Worm (Caenorhabditis elegans): ENCODE measurements around the gene T22B7.3.
A peak's percentile ranks its signal among the peaks of the same experiment; 100 is the strongest.

T22B7.3 gene

ce11 chrX:5616000-5616399, 31.2 kb upstream of the T22B7.3 start:
- TF ChIP-seq nhr-237 (tag; optimal IDR thresholded peaks at IDR 0.05), result no peak
- TF ChIP-seq lin-15B (tag; optimal IDR thresholded peaks at IDR 0.05), result no peak
- TF ChIP-seq elt-1 (tag; optimal IDR thresholded peaks at IDR 0.05), result no peak
- no peak for TF ChIP-seq eor-1 (tag; optimal IDR thresholded peaks at IDR 0.05)
- TF ChIP-seq ceh-82 (tag; optimal IDR thresholded peaks at IDR 0.05), result no peak
- TF ChIP-seq ceh-9 (tag; optimal IDR thresholded peaks at IDR 0.05), result no peak
- no peak for TF ChIP-seq ztf-4 (tag; optimal IDR thresholded peaks at IDR 0.05)
- no peak for TF ChIP-seq nfya-1 (tag; optimal IDR thresholded peaks at IDR 0.05; ENCODE audit: insufficient read depth)
- TF ChIP-seq mml-1 (tag; optimal IDR thresholded peaks at IDR 0.05), result no peak
- TF ChIP-seq nhr-77 (tag; optimal IDR thresholded peaks at IDR 0.05), result no peak
- no peak for TF ChIP-seq lsy-12 (tag; optimal IDR thresholded peaks at IDR 0.05)
- no peak for TF ChIP-seq elt-2 (tag; optimal IDR thresholded peaks at IDR 0.05)
- no peak for TF ChIP-seq lin-39 (tag; optimal IDR thresholded peaks at IDR 0.05)
- TF ChIP-seq nhr-12 (tag; optimal IDR thresholded peaks at IDR 0.05), result no peak
- no peak for TF ChIP-seq fos-1 (tag; optimal IDR thresholded peaks at IDR 0.05)
- TF ChIP-seq jun-1 (tag; optimal IDR thresholded peaks at IDR 0.05), result no peak

ce11 chrX:5621793-5622192, 25.4 kb upstream of the T22B7.3 start:
- no peak for TF ChIP-seq elt-2 (tag; optimal IDR thresholded peaks at IDR 0.05)
- no peak for TF ChIP-seq fos-1 (tag; optimal IDR thresholded peaks at IDR 0.05)
- no peak for TF ChIP-seq nhr-11 (tag; optimal IDR thresholded peaks at IDR 0.05)
- no peak for TF ChIP-seq ama-1 (optimal IDR thresholded peaks at IDR 0.05)
- TF ChIP-seq eor-1 (tag; optimal IDR thresholded peaks at IDR 0.05), result no peak
- no peak for TF ChIP-seq nhr-25 (tag; optimal IDR thresholded peaks at IDR 0.05)
- no peak for TF ChIP-seq jun-1 (tag; optimal IDR thresholded peaks at IDR 0.05)
- TF ChIP-seq R02D3.7 (tag; optimal IDR thresholded peaks at IDR 0.05), result no peak
- no peak for TF ChIP-seq pha-4 (tag; optimal IDR thresholded peaks at IDR 0.05)
- TF ChIP-seq elt-1 (tag; optimal IDR thresholded peaks at IDR 0.05), result no peak
- TF ChIP-seq ztf-11 (tag; optimal IDR thresholded peaks at IDR 0.05), result no peak
- no peak for TF ChIP-seq egl-5 (tag; optimal IDR thresholded peaks at IDR 0.05)
- no peak for TF ChIP-seq egl-27 (tag; optimal IDR thresholded peaks at IDR 0.05)
- TF ChIP-seq ZK546.5 (tag; optimal IDR thresholded peaks at IDR 0.05), result no peak
- TF ChIP-seq ceh-16 (tag; optimal IDR thresholded peaks at IDR 0.05), result no peak
- no peak for TF ChIP-seq nfya-1 (tag; optimal IDR thresholded peaks at IDR 0.05; ENCODE audit: insufficient read depth)
- no peak for TF ChIP-seq hmg-11 (tag; optimal IDR thresholded peaks at IDR 0.05)
- no peak for TF ChIP-seq ceh-9 (tag; optimal IDR thresholded peaks at IDR 0.05)
- no peak for TF ChIP-seq nhr-23 (tag; optimal IDR thresholded peaks at IDR 0.05)

ce11 chrX:5628432-5628977, 18.7 kb upstream of the T22B7.3 start:
- no peak for TF ChIP-seq zag-1 (tag; optimal IDR thresholded peaks at IDR 0.05)
- TF ChIP-seq daf-12 (tag; optimal IDR thresholded peaks at IDR 0.05), result no peak
- no peak for TF ChIP-seq fkh-10 (GFP tag; optimal IDR thresholded peaks at IDR 0.05)
- TF ChIP-seq elt-2 (tag; optimal IDR thresholded peaks at IDR 0.05), result peak; percentile 15
- TF ChIP-seq mml-1 (tag; optimal IDR thresholded peaks at IDR 0.05), result no peak
- TF ChIP-seq nhr-43 (tag; optimal IDR thresholded peaks at IDR 0.05; ENCODE audit: poor library complexity, severe bottlenecking), result peak; percentile 87
- no peak for TF ChIP-seq snpc-4 (tag; optimal IDR thresholded peaks at IDR 0.05)
- no peak for TF ChIP-seq tbx-2 (tag; optimal IDR thresholded peaks at IDR 0.05)
- no peak for TF ChIP-seq ceh-82 (tag; optimal IDR thresholded peaks at IDR 0.05)
- TF ChIP-seq nhr-28 (tag; optimal IDR thresholded peaks at IDR 0.05), result no peak
- TF ChIP-seq nhr-11 (tag; optimal IDR thresholded peaks at IDR 0.05), result no peak
- no peak for TF ChIP-seq eor-1 (tag; optimal IDR thresholded peaks at IDR 0.05)
- no peak for TF ChIP-seq lin-39 (tag; optimal IDR thresholded peaks at IDR 0.05)
- peak; percentile 79 for TF ChIP-seq nhr-23 (tag; optimal IDR thresholded peaks at IDR 0.05)
- TF ChIP-seq elt-1 (tag; optimal IDR thresholded peaks at IDR 0.05), result no peak
- TF ChIP-seq nhr-25 (tag; optimal IDR thresholded peaks at IDR 0.05), result peak; percentile 83
- no peak for TF ChIP-seq fkh-2 (tag; optimal IDR thresholded peaks at IDR 0.05)
- no peak for TF ChIP-seq nhr-76 (tag; optimal IDR thresholded peaks at IDR 0.05)
- TF ChIP-seq lsy-12 (tag; optimal IDR thresholded peaks at IDR 0.05), result peak; percentile 24
- no peak for TF ChIP-seq aly-2 (tag; optimal IDR thresholded peaks at IDR 0.05)
- TF ChIP-seq skn-1 (tag; optimal IDR thresholded peaks at IDR 0.05), result no peak
- no peak for TF ChIP-seq unc-39 (tag; optimal IDR thresholded peaks at IDR 0.05)
- peak in 1 of 3 experiments; percentile 80 for TF ChIP-seq elt-3 (tag; optimal IDR thresholded peaks at IDR 0.05)
- no peak for TF ChIP-seq nhr-77 (tag; optimal IDR thresholded peaks at IDR 0.05)
- TF ChIP-seq egl-27 (tag; optimal IDR thresholded peaks at IDR 0.05), result no peak
- no peak for TF ChIP-seq ztf-4 (tag; optimal IDR thresholded peaks at IDR 0.05)

Data from whole organism, L3 larva.